Worm (Caenorhabditis elegans) whole organism, early embryonic: ENCODE measurements around the gene F28F8.9.

Experiments
- ama-1 ChIP-seq: fragments of 150-350 bp; optimal IDR thresholded peaks from 2 replicates; lab custom pipeline; 2014
- hmg-4 ChIP-seq: fragments of 200-800 bp; sonication (Bioruptor generic); optimal IDR thresholded peaks from 2 replicates; lab custom pipeline; 2018; ENCODE audit warnings: mild to moderate bottlenecking, missing genetic modification characterization, missing compliant biosample characterization
- tbx-37 ChIP-seq: fragments of 200-800 bp; sonication (Bioruptor generic); conservative IDR thresholded peaks from 2 replicates; pipeline ENCODE4 v1.3.6; 2022; ENCODE audit warnings: missing genetic modification reagents, missing genetic modification characterization, missing compliant biosample characterization

DNA sequence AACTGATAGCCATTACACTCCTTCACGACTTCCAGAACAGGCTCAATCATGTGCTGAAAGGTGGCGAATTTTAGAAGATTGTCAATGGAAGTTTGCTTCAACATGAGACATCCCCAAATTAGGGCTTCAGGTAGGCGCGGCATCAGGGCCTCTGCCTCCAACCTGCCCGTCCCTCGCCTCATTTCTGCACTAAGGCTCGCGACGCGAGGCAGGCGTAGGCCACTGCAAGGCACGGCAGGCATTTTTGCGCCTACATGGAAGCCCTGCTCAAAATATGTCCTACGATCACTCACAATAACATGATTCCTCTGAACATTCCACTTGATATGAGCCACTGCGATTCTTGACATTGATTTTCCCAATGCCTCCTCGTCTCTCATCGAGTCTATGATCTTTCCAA lies 35.2 kb downstream of the F28F8.9 start:
- TF ChIP-seq hmg-4 (GFP tag; lab: Kevin White, UChicago) = no peak
- TF ChIP-seq ama-1 = no peak
- TF ChIP-seq tbx-37 (GFP tag; lab: Robert Waterston, UW) = no peak
